Fruit fly (Drosophila melanogaster): Measurements from ENCODE around the gene Nna1.

dm6 chrX:13649801-13650200, 42.3 kb upstream of the Nna1 start:
- TF ChIP-seq Optix (GFP tag; IDR thresholded peaks at IDR 0.05) (no peak), ATbp (GFP tag; optimal IDR thresholded peaks at IDR 0.05) (no peak), MTF-1 (GFP tag; optimal IDR thresholded peaks at IDR 0.05; ENCODE audit: borderline replicate concordance) (no peak)
